Fruit fly (Drosophila melanogaster) whole organism, embryonic: ENCODE data around the gene Lamtor4.

Experiments used
- CG10267 ChIP-seq: fragments of 200-800 bp; sonication (Bioruptor generic); optimal IDR thresholded peaks from 2 replicates; lab custom pipeline; 2018; ENCODE audit warnings: missing biosample characterization, mild to moderate bottlenecking, missing genetic modification characterization, moderate library complexity
- CG10959 ChIP-seq: fragments of 200-800 bp; sonication (Bioruptor generic); IDR thresholded peaks from 2 replicates; pipeline ENCODE4 v1.3.6; 2022; ENCODE audit warnings: missing biosample characterization, missing genetic modification characterization
- CG11398 ChIP-seq: fragments of 200-800 bp; sonication (Bioruptor generic); optimal IDR thresholded peaks from 2 replicates; lab custom pipeline; 2016; ENCODE audit warnings: missing biosample characterization, missing genetic modification characterization
- CG11560 ChIP-seq: fragments of 200-800 bp; sonication (Bioruptor generic); IDR thresholded peaks from 3 replicates; pipeline ENCODE4 v1.3.6; 2022; ENCODE audit warnings: missing biosample characterization, missing genetic modification characterization
- CG12104 ChIP-seq: fragments of 200-800 bp; sonication (Bioruptor generic); optimal IDR thresholded peaks from 3 replicates; lab custom pipeline; 2016; ENCODE audit warnings: missing biosample characterization, missing genetic modification characterization
- CG13424 ChIP-seq: fragments of 200-800 bp; sonication (Bioruptor generic); optimal IDR thresholded peaks from 2 replicates; lab custom pipeline; 2019; ENCODE audit warnings: missing biosample characterization, mild to moderate bottlenecking, missing genetic modification characterization, moderate library complexity
- CG15479 ChIP-seq: fragments of 200-800 bp; sonication (Bioruptor generic); optimal IDR thresholded peaks from 3 replicates; lab custom pipeline; 2019; ENCODE audit warnings: missing biosample characterization, mild to moderate bottlenecking, missing genetic modification characterization, moderate library complexity
- CG16815 ChIP-seq: fragments of 200-800 bp; sonication (Bioruptor generic); optimal IDR thresholded peaks from 3 replicates; lab custom pipeline; 2017; ENCODE audit warnings: missing biosample characterization, mild to moderate bottlenecking, missing genetic modification characterization
- CG17802 ChIP-seq: fragments of 200-800 bp; sonication (Bioruptor generic); optimal IDR thresholded peaks from 2 replicates; lab custom pipeline; 2018; ENCODE audit warnings: missing biosample characterization, mild to moderate bottlenecking, missing genetic modification characterization, moderate library complexity
- CG17912 ChIP-seq: fragments of 200-800 bp; sonication (Bioruptor generic); optimal IDR thresholded peaks from 2 replicates; lab custom pipeline; 2018; ENCODE audit warnings: missing biosample characterization, mild to moderate bottlenecking, missing genetic modification characterization
- CG18599 ChIP-seq: fragments of 200-800 bp; sonication (Bioruptor generic); optimal IDR thresholded peaks from 3 replicates; lab custom pipeline; 2017; ENCODE audit warnings: missing biosample characterization, missing genetic modification characterization, mild to moderate bottlenecking, moderate library complexity, missing genetic modification reagents
- CG30403 ChIP-seq: fragments of 200-800 bp; sonication (Bioruptor generic); optimal IDR thresholded peaks from 3 replicates; lab custom pipeline; 2016; ENCODE audit warnings: missing biosample characterization, missing genetic modification characterization
- CG31365 ChIP-seq: fragments of 200-800 bp; sonication (Bioruptor generic); optimal IDR thresholded peaks from 2 replicates; lab custom pipeline; 2018; ENCODE audit warnings: missing biosample characterization, mild to moderate bottlenecking, missing genetic modification characterization
- CG31388 ChIP-seq: fragments of 200-800 bp; sonication (Bioruptor generic); optimal IDR thresholded peaks from 2 replicates; lab custom pipeline; 2016; ENCODE audit warnings: missing biosample characterization, missing genetic modification characterization
- CG33557 ChIP-seq: fragments of 200-800 bp; sonication (Bioruptor generic); optimal IDR thresholded peaks from 2 replicates; lab custom pipeline; 2019; ENCODE audit warnings: missing biosample characterization, mild to moderate bottlenecking, missing genetic modification characterization, moderate library complexity
- CG3838 ChIP-seq: fragments of 200-800 bp; sonication (Bioruptor generic); optimal IDR thresholded peaks from 3 replicates; lab custom pipeline; 2016; ENCODE audit warnings: missing biosample characterization, missing genetic modification characterization
- CG4360 ChIP-seq: fragments of 200-800 bp; sonication (Bioruptor generic); IDR thresholded peaks from 2 replicates; pipeline ENCODE4 v1.3.6; 2022; ENCODE audit warnings: missing biosample characterization, missing genetic modification characterization
- CG4617 ChIP-seq: fragments of 200-800 bp; sonication (Bioruptor generic); optimal IDR thresholded peaks from 3 replicates; lab custom pipeline; 2016; ENCODE audit warnings: missing biosample characterization, missing genetic modification characterization, borderline replicate concordance
- CG7271 ChIP-seq: fragments of 200-800 bp; sonication (Bioruptor generic); optimal IDR thresholded peaks from 2 replicates; lab custom pipeline; 2018; ENCODE audit warnings: missing biosample characterization, mild to moderate bottlenecking, missing genetic modification characterization, moderate library complexity
- CG8924 ChIP-seq: fragments of 200-800 bp; optimal IDR thresholded peaks from 3 replicates; lab custom pipeline; 2019; ENCODE audit warnings: missing biosample characterization, mild to moderate bottlenecking, missing genetic modification characterization, moderate library complexity
- CkIIα-i1 ChIP-seq: fragments of 200-800 bp; sonication (Bioruptor generic); IDR thresholded peaks from 2 replicates; pipeline ENCODE4 v1.3.6; 2022; ENCODE audit warnings: missing biosample characterization, missing genetic modification characterization
- Deaf1 ChIP-seq: fragments of 200-800 bp; optimal IDR thresholded peaks from 3 replicates; lab custom pipeline; 2019; ENCODE audit warnings: missing biosample characterization, mild to moderate bottlenecking, missing genetic modification characterization, moderate library complexity
- Dfd ChIP-seq, 2 experiments: fragments of >200 bp; optimal IDR thresholded peaks; 2 replicates each; lab custom pipeline; 2017; ENCODE audit warnings: missing biosample characterization in 2 of 2, missing genetic modification characterization in 2 of 2
- ERR ChIP-seq: fragments of 200-800 bp; sonication (Bioruptor generic); optimal IDR thresholded peaks from 2 replicates; lab custom pipeline; 2016; ENCODE audit warnings: missing biosample characterization, missing genetic modification characterization
- HHEX ChIP-seq: fragments of 200-800 bp; sonication (Bioruptor generic); optimal IDR thresholded peaks from 3 replicates; lab custom pipeline; 2017; ENCODE audit warnings: missing biosample characterization, mild to moderate bottlenecking, missing genetic modification characterization, missing genetic modification reagents
- Hand ChIP-seq: fragments of 200-800 bp; sonication (Bioruptor generic); optimal IDR thresholded peaks from 2 replicates; lab custom pipeline; 2017; ENCODE audit warnings: mild to moderate bottlenecking, missing biosample characterization, missing genetic modification reagents, missing genetic modification characterization
- Hmr ChIP-seq: fragments of 200-800 bp; sonication (Bioruptor generic); optimal IDR thresholded peaks from 3 replicates; lab custom pipeline; 2017; ENCODE audit warnings: mild to moderate bottlenecking, missing biosample characterization, missing genetic modification reagents, missing genetic modification characterization
- Hr39 ChIP-seq: fragments of >200 bp; optimal IDR thresholded peaks from 2 replicates; lab custom pipeline; 2017
- Hr51 ChIP-seq, 2 experiments: fragments of 200-800 bp; sonication (Bioruptor generic); optimal IDR thresholded peaks; 2 replicates in 1 of 2; 3 replicates in 1 of 2; lab custom pipeline; 2016 to 2018; ENCODE audit warnings: missing biosample characterization in 2 of 2, missing genetic modification characterization in 2 of 2, mild to moderate bottlenecking in 1 of 2, moderate library complexity in 1 of 2
- Nf-YC ChIP-seq: fragments of 200-800 bp; optimal IDR thresholded peaks from 3 replicates; lab custom pipeline; 2019; ENCODE audit warnings: missing biosample characterization, mild to moderate bottlenecking, missing genetic modification characterization, moderate library complexity
- NfI ChIP-seq: fragments of 200-800 bp; sonication (Bioruptor generic); optimal IDR thresholded peaks from 3 replicates; lab custom pipeline; 2018; ENCODE audit warnings: missing biosample characterization, mild to moderate bottlenecking, missing genetic modification characterization, moderate library complexity
- Six4 ChIP-seq: fragments of 200-800 bp; sonication (Bioruptor generic); optimal IDR thresholded peaks from 2 replicates; lab custom pipeline; 2016; ENCODE audit warnings: missing biosample characterization, missing genetic modification characterization
- Spps ChIP-seq: fragments of 200-800 bp; sonication (Bioruptor generic); optimal IDR thresholded peaks from 2 replicates; lab custom pipeline; 2018; ENCODE audit warnings: missing biosample characterization, mild to moderate bottlenecking, missing genetic modification characterization
- ab ChIP-seq: fragments of 200-800 bp; sonication (Bioruptor generic); optimal IDR thresholded peaks from 2 replicates; lab custom pipeline; 2016; ENCODE audit warnings: missing biosample characterization, missing genetic modification characterization
- ap ChIP-seq: fragments of 200-800 bp; sonication (Bioruptor generic); IDR thresholded peaks from 2 replicates; pipeline ENCODE4 v1.3.6; 2022; ENCODE audit warnings: missing biosample characterization, missing genetic modification characterization
- ara ChIP-seq: fragments of 200-800 bp; sonication (Bioruptor generic); IDR thresholded peaks from 2 replicates; pipeline ENCODE4 v1.3.6; 2022; ENCODE audit warnings: missing biosample characterization, missing genetic modification characterization
- ash1 ChIP-seq: fragments of 200-800 bp; sonication (Bioruptor generic); optimal IDR thresholded peaks from 2 replicates; lab custom pipeline; 2018; ENCODE audit warnings: missing biosample characterization, mild to moderate bottlenecking, missing genetic modification characterization
- bbx ChIP-seq: fragments of 200-800 bp; sonication (Bioruptor generic); IDR thresholded peaks from 2 replicates; pipeline ENCODE4 v1.3.6; 2022; ENCODE audit warnings: missing biosample characterization, missing genetic modification characterization; ENCODE audit not compliant: partially characterized antibody
- crc ChIP-seq: fragments of 200-800 bp; sonication (Bioruptor generic); optimal IDR thresholded peaks from 2 replicates; lab custom pipeline; 2016; ENCODE audit warnings: missing biosample characterization, missing genetic modification characterization
- cwo ChIP-seq: fragments of 200-800 bp; sonication (Bioruptor generic); optimal IDR thresholded peaks from 3 replicates; lab custom pipeline; 2017; ENCODE audit warnings: missing biosample characterization, missing genetic modification characterization, mild to moderate bottlenecking, moderate library complexity, missing genetic modification reagents
- dimm ChIP-seq: fragments of 200-800 bp; sonication (Bioruptor generic); IDR thresholded peaks from 2 replicates; pipeline ENCODE4 v1.3.6; 2022; ENCODE audit warnings: missing biosample characterization, missing genetic modification characterization
- exex ChIP-seq: fragments of 200-800 bp; sonication (Bioruptor generic); optimal IDR thresholded peaks from 4 replicates; lab custom pipeline; 2018; ENCODE audit warnings: missing biosample characterization, mild to moderate bottlenecking, missing genetic modification characterization, moderate library complexity
- grau ChIP-seq: fragments of 200-800 bp; optimal IDR thresholded peaks from 3 replicates; lab custom pipeline; 2019; ENCODE audit warnings: missing biosample characterization, mild to moderate bottlenecking, missing genetic modification characterization, moderate library complexity
- hth ChIP-seq: fragments of >200 bp; optimal IDR thresholded peaks from 2 replicates; lab custom pipeline; 2017; ENCODE audit warnings: inconsistent platforms
- mld ChIP-seq: fragments of 200-800 bp; sonication (Bioruptor generic); IDR thresholded peaks from 3 replicates; pipeline ENCODE4 v1.3.6; 2022; ENCODE audit warnings: missing biosample characterization, missing genetic modification characterization; ENCODE audit not compliant: partially characterized antibody
- oc ChIP-seq: fragments of 200-800 bp; sonication (Bioruptor generic); optimal IDR thresholded peaks from 2 replicates; lab custom pipeline; 2018; ENCODE audit warnings: missing biosample characterization, mild to moderate bottlenecking, missing genetic modification characterization, moderate library complexity
- onecut ChIP-seq: fragments of 200-800 bp; sonication (Bioruptor generic); IDR thresholded peaks from 2 replicates; pipeline ENCODE4 v1.3.6; 2022; ENCODE audit warnings: missing biosample characterization, missing genetic modification characterization
- ttk ChIP-seq: fragments of 200-800 bp; sonication (Bioruptor generic); IDR thresholded peaks from 2 replicates; pipeline ENCODE4 v2.1.2; 2022; ENCODE audit warnings: missing biosample characterization, missing genetic modification characterization
- zfh1 ChIP-seq: fragments of 200-800 bp; sonication (Bioruptor generic); IDR thresholded peaks from 3 replicates; pipeline ENCODE4 v1.3.6; 2022; ENCODE audit warnings: missing biosample characterization, missing genetic modification characterization

The Lamtor4 gene

DNA sequence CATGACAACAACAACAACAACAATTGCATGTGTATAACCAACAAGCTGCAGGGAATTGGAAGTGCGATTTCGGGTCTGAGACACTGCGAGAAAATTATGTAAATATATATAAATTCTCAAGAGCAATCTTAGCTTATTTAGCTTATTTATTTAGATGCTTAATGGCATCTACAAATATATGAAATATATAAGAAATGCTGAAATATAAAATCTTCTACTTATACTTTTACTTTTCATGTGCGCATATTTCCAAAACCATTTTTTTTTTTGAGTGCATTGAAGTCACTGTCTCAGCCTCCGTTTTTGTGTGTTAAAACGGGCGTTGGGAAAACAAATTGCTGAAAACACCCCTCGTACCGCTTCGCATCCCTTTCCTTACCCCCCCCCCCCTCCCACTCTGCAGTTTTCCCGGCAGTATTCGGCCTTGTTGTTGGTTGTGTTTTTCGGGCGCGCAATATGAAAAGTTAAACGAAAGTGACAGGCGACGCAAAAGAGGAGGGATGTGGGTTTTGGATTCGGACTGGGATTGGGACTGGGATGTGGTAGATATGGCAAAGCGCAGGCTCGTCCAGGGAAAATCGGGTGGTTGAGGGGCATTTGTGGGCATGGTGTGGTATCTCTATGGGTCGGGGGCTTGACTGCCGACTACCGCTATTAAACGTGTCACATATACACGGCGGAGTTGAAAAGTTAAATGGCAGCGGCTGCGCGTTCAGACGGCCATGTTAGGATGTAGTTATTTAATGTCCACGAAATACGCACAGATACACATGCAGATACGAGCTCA is 41.3 kb upstream of the Lamtor4 start (continued):
- TF ChIP-seq CG7271 (tag; lab: Kevin White, UChicago) = no peak
- peak; percentile 67 for TF ChIP-seq Deaf1 (tag; lab: Kevin White, UChicago)
- TF ChIP-seq CG15479 (GFP tag; lab: Kevin White, UChicago) = no peak
- TF ChIP-seq bbx (GFP tag; lab: Robert Waterston, UW) = no peak
- no peak for TF ChIP-seq ERR (GFP tag; lab: Kevin White, UChicago)
- no peak for TF ChIP-seq CG17912 (GFP tag; lab: Kevin White, UChicago)
- peak; percentile 63 for TF ChIP-seq CG13424 (tag; lab: Kevin White, UChicago)
- TF ChIP-seq onecut (GFP tag; lab: Robert Waterston, UW) = peak; percentile 38; the same call in 1 of the 2 replicates
- peak; percentile 69 for TF ChIP-seq CG33557 (GFP tag; lab: Kevin White, UChicago)
- no peak for TF ChIP-seq cwo
- TF ChIP-seq ara (GFP tag; lab: Robert Waterston, UW) = peak; percentile 77; the same call in 1 of the 2 replicates
- no peak for TF ChIP-seq CG31388 (GFP tag; lab: Kevin White, UChicago)
- TF ChIP-seq Hr51 (GFP tag; optimal IDR thresholded peaks at IDR 0.05; lab: Kevin White, UChicago) = peak in 1 of 2 experiments; percentile 56
- peak; percentile 90 for TF ChIP-seq CG4360 (GFP tag; lab: Robert Waterston, UW)
- TF ChIP-seq Hand = no peak
- TF ChIP-seq CG11560 (tag; lab: Robert Waterston, UW) = no peak
- TF ChIP-seq CG11398 (GFP tag; lab: Kevin White, UChicago) = no peak
- peak; percentile 62; the same call in 1 of the 3 replicates for TF ChIP-seq zfh1 (GFP tag; lab: Robert Waterston, UW)
- TF ChIP-seq exex (tag; lab: Kevin White, UChicago) = no peak
- no peak for TF ChIP-seq Hr39 (lab: Kevin White, UChicago)
- peak; percentile 60 for TF ChIP-seq CG8924
- TF ChIP-seq CG3838 (GFP tag; lab: Kevin White, UChicago) = no peak
- no peak for TF ChIP-seq ab
- peak; percentile 71 for TF ChIP-seq CG10959 (GFP tag; lab: Robert Waterston, UW)
- TF ChIP-seq CG17802 (tag; lab: Kevin White, UChicago) = no peak
- no peak for TF ChIP-seq NfI (GFP tag; lab: Kevin White, UChicago)
- TF ChIP-seq dimm (GFP tag; lab: Robert Waterston, UW) = no peak
- TF ChIP-seq Nf-YC (tag; lab: Kevin White, UChicago) = peak; percentile 89
- no peak for TF ChIP-seq ash1 (GFP tag; lab: Kevin White, UChicago)
- peak; percentile 61 for TF ChIP-seq oc (tag; lab: Kevin White, UChicago)
- peak; percentile 14 for TF ChIP-seq Hmr (GFP tag; lab: Kevin White, UChicago)
- TF ChIP-seq CG16815 (GFP tag; lab: Kevin White, UChicago) = peak; percentile 55
- no peak for TF ChIP-seq crc
- peak; percentile 47 for TF ChIP-seq CG30403 (GFP tag; lab: Kevin White, UChicago)
- no peak for TF ChIP-seq hth (lab: Kevin White, UChicago)
- no peak for TF ChIP-seq CG31365 (tag; lab: Kevin White, UChicago)
- TF ChIP-seq Six4 (GFP tag; lab: Kevin White, UChicago) = peak; percentile 46
- peak; percentile 60 for TF ChIP-seq Spps
- no peak for TF ChIP-seq Dfd (GFP tag; optimal IDR thresholded peaks at IDR 0.05; lab: Kevin White, UChicago)
- no peak for TF ChIP-seq CG4617 (GFP tag; lab: Kevin White, UChicago)
- TF ChIP-seq HHEX (GFP tag; lab: Kevin White, UChicago) = no peak
- 0 out of 2 replicates have a peak, but pooled peaks have one; percentile 4 for TF ChIP-seq ap (GFP tag; lab: Robert Waterston, UW)
- TF ChIP-seq CG18599 (GFP tag; lab: Kevin White, UChicago) = peak; percentile 36
- TF ChIP-seq CG12104 = no peak
- TF ChIP-seq mld = no peak
- peak; percentile 69 for TF ChIP-seq CG10267
- no peak for TF ChIP-seq ttk
- peak; percentile 51 for TF ChIP-seq grau (tag; lab: Kevin White, UChicago)
- no peak for TF ChIP-seq CkIIα-i1 (GFP tag; lab: Robert Waterston, UW)
